Worm (Caenorhabditis elegans) whole organism, late embryonic: ENCODE data around the gene ZC168.2.

ENCODE experiments used
- F13H6.1 ChIP-seq: sonication (generic microtip); optimal IDR thresholded peaks from 2 replicates; lab custom pipeline; 2016; ENCODE audit warnings: missing genetic modification characterization, missing compliant biosample characterization
- ama-1 ChIP-seq: fragments of 150-350 bp; optimal IDR thresholded peaks from 2 replicates; lab custom pipeline; 2014
- che-1 ChIP-seq: sonication (generic microtip); optimal IDR thresholded peaks from 2 replicates; lab custom pipeline; 2016; ENCODE audit warnings: mild to moderate bottlenecking, missing genetic modification characterization, missing compliant biosample characterization
- hlh-13 ChIP-seq: fragments of 200-800 bp; sonication (Bioruptor generic); optimal IDR thresholded peaks from 2 replicates; lab custom pipeline; 2018; ENCODE audit warnings: mild to moderate bottlenecking, missing genetic modification characterization, missing compliant biosample characterization
- lim-6 ChIP-seq: sonication (generic microtip); optimal IDR thresholded peaks from 2 replicates; lab custom pipeline; 2016; ENCODE audit warnings: missing genetic modification characterization, missing compliant biosample characterization
- lin-11 ChIP-seq: fragments of 200-800 bp; sonication (Bioruptor generic); optimal IDR thresholded peaks from 2 replicates; lab custom pipeline; 2018; ENCODE audit warnings: mild to moderate bottlenecking, missing genetic modification characterization, missing compliant biosample characterization
- odd-2 ChIP-seq: sonication (generic microtip); optimal IDR thresholded peaks from 2 replicates; lab custom pipeline; 2017; ENCODE audit warnings: antibody characterized with exemption, mild to moderate bottlenecking, missing genetic modification characterization, missing compliant biosample characterization
- pag-3 ChIP-seq: sonication (generic microtip); optimal IDR thresholded peaks from 2 replicates; lab custom pipeline; 2016; ENCODE audit warnings: missing compliant biosample characterization, missing genetic modification characterization, borderline replicate concordance
- pha-4 ChIP-seq: fragments of 150-350 bp; optimal IDR thresholded peaks from 2 replicates; lab custom pipeline; 2018; ENCODE audit warnings: missing biosample characterization, missing genetic modification reagents, missing genetic modification characterization
- pqm-1 ChIP-seq: sonication (generic microtip); optimal IDR thresholded peaks from 2 replicates; lab custom pipeline; 2016; ENCODE audit warnings: missing genetic modification characterization, missing compliant biosample characterization
- sox-4 ChIP-seq: sonication (generic microtip); optimal IDR thresholded peaks from 2 replicates; lab custom pipeline; 2017; ENCODE audit warnings: mild to moderate bottlenecking, missing genetic modification characterization, inconsistent platforms, missing compliant biosample characterization
- tbx-2 ChIP-seq: sonication (generic microtip); optimal IDR thresholded peaks from 2 replicates; lab custom pipeline; 2016; ENCODE audit warnings: missing genetic modification characterization, missing compliant biosample characterization

DNA sequence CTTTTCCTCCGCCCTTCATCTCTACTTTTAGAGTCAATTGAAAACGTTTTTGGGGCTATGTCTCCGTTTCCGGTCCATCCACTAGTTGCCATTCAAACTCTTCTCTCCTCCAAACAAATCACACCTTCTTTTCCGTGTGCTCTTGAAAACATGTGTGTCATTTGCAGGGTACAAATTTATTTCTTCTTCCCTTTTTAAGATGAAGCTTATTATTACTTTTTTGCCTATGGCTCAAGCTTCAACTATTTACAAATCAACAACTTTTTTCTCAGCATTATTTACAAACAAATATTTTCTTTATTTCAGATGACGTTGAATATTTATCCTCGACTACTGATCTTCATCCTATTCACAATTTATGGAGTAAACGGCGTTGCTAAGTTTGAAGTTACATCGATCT is 16.6 kb downstream of the ZC168.2 start, which contains the start of gene T25B9.3:
- TF ChIP-seq pha-4 (tag; lab: Kevin White, UChicago), result no peak
- no peak for TF ChIP-seq pqm-1
- no peak for TF ChIP-seq ama-1 (lab: Kevin White, UChicago)
- no peak for TF ChIP-seq lim-6 (tag; lab: Kevin White, UChicago)
- TF ChIP-seq F13H6.1 (tag; lab: Kevin White, UChicago), result no peak
- TF ChIP-seq sox-4 (tag; lab: Kevin White, UChicago), result no peak
- no peak for TF ChIP-seq lin-11 (tag; lab: Kevin White, UChicago)
- TF ChIP-seq pag-3 (tag; lab: Kevin White, UChicago), result no peak
- TF ChIP-seq tbx-2 (tag; lab: Kevin White, UChicago), result no peak
- no peak for TF ChIP-seq che-1
- no peak for TF ChIP-seq odd-2 (tag; lab: Kevin White, UChicago)
- no peak for TF ChIP-seq hlh-13 (GFP tag; lab: Kevin White, UChicago)
